Fruit fly (Drosophila melanogaster) whole organism, pupa: ENCODE data around the gene Trmt112.

Source experiments
- CG10348 ChIP-seq: fragments of 200-800 bp; sonication (Bioruptor generic); IDR thresholded peaks from 2 replicates; pipeline ENCODE4 v1.3.6; 2022; ENCODE audit warnings: missing biosample characterization, missing genetic modification characterization
- CG12605 ChIP-seq: fragments of 200-800 bp; sonication (Bioruptor generic); IDR thresholded peaks from 2 replicates; pipeline ENCODE4 v1.3.6; 2022; ENCODE audit warnings: missing biosample characterization, missing genetic modification characterization
- CG13204 ChIP-seq: fragments of 200-800 bp; sonication (Bioruptor generic); optimal IDR thresholded peaks from 2 replicates; lab custom pipeline; 2018; ENCODE audit warnings: missing biosample characterization, mild to moderate bottlenecking, missing genetic modification characterization, moderate library complexity
- CG15710 ChIP-seq: fragments of 200-800 bp; sonication (Bioruptor generic); optimal IDR thresholded peaks from 2 replicates; lab custom pipeline; 2018; ENCODE audit warnings: missing biosample characterization, mild to moderate bottlenecking, missing genetic modification characterization, moderate library complexity
- CG17806 ChIP-seq: fragments of 200-800 bp; sonication (Bioruptor generic); optimal IDR thresholded peaks from 2 replicates; lab custom pipeline; 2018; ENCODE audit warnings: missing biosample characterization, mild to moderate bottlenecking, missing genetic modification characterization, moderate library complexity
- CG32121 ChIP-seq: fragments of 200-800 bp; sonication (Bioruptor generic); IDR thresholded peaks from 2 replicates; pipeline ENCODE4 v1.3.6; 2022; ENCODE audit warnings: missing biosample characterization, missing genetic modification characterization
- CG8301 ChIP-seq: fragments of 200-800 bp; sonication (Bioruptor generic); optimal IDR thresholded peaks from 2 replicates; lab custom pipeline; 2018; ENCODE audit warnings: missing biosample characterization, mild to moderate bottlenecking, missing genetic modification characterization
- D1 ChIP-seq: fragments of 200-800 bp; sonication (Bioruptor generic); optimal IDR thresholded peaks from 2 replicates; lab custom pipeline; 2018; ENCODE audit warnings: missing biosample characterization, mild to moderate bottlenecking, missing genetic modification characterization, moderate library complexity
- EcR ChIP-seq: fragments of 200-800 bp; sonication (Bioruptor generic); optimal IDR thresholded peaks from 3 replicates; lab custom pipeline; 2019; ENCODE audit warnings: missing biosample characterization, missing genetic modification characterization, mild to moderate bottlenecking, moderate library complexity, missing genetic modification reagents
- Pif1A ChIP-seq: fragments of 200-800 bp; sonication (Bioruptor generic); optimal IDR thresholded peaks from 3 replicates; lab custom pipeline; 2016; ENCODE audit warnings: missing biosample characterization, missing genetic modification characterization
- Pif1B ChIP-seq: fragments of 200-800 bp; sonication (Bioruptor generic); optimal IDR thresholded peaks from 3 replicates; lab custom pipeline; 2016; ENCODE audit warnings: missing biosample characterization, missing genetic modification characterization
- Snoo ChIP-seq: fragments of 200-800 bp; sonication (Bioruptor generic); optimal IDR thresholded peaks from 3 replicates; lab custom pipeline; 2017; ENCODE audit warnings: missing biosample characterization, mild to moderate bottlenecking, missing genetic modification characterization, inconsistent platforms
- gl ChIP-seq: fragments of 200-800 bp; sonication (Bioruptor generic); optimal IDR thresholded peaks from 2 replicates; lab custom pipeline; 2018; ENCODE audit warnings: missing biosample characterization, mild to moderate bottlenecking, missing genetic modification characterization
- rn ChIP-seq: fragments of 200-800 bp; sonication (Bioruptor generic); IDR thresholded peaks from 2 replicates; pipeline ENCODE4 v1.3.6; 2022; ENCODE audit warnings: missing biosample characterization, missing genetic modification characterization

DNA sequence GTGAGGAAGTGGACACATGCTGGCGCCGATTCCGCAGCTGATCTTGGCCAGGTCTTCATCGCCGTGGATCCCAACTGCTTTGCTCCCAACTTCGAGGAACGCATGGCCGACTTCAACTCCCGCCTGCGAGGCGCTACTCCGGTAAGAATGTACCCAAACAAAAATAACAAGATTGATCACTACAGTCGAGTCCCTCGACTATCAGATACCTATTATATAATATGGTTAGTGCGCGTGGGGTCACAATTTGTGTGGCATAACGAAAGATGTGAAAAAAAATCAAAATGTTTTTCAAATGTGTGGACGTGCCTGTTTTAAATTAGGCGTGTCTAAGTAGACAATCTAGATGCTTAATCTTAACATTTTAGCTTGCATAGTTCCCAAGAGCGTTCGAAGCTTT lies 10.2 kb downstream of the Trmt112 start:
- TF ChIP-seq rn: no peak
- TF ChIP-seq CG12605 (GFP tag; lab: Robert Waterston, UW): no peak
- no peak for TF ChIP-seq CG13204 (GFP tag; lab: Kevin White, UChicago)
- TF ChIP-seq CG17806 (tag; lab: Kevin White, UChicago): no peak
- no peak for TF ChIP-seq EcR (GFP tag; lab: Kevin White, UChicago)
- no peak for TF ChIP-seq CG8301 (tag; lab: Kevin White, UChicago)
- TF ChIP-seq gl (tag; lab: Kevin White, UChicago): no peak
- no peak for TF ChIP-seq D1
- no peak for TF ChIP-seq CG32121 (GFP tag; lab: Robert Waterston, UW)
- TF ChIP-seq CG15710: no peak
- no peak for TF ChIP-seq Pif1B
- TF ChIP-seq CG10348: no peak
- no peak for TF ChIP-seq Snoo (tag; lab: Kevin White, UChicago)
- no peak for TF ChIP-seq Pif1A
